Fruit fly (Drosophila melanogaster): Measurements from ENCODE around the gene CecC.

Gene CecC

dm6 chr3R:30205946-30206345 lies 10.3 kb upstream of the CecC start (continued):
- no peak for TF ChIP-seq CG8924 (tag; optimal IDR thresholded peaks at IDR 0.05)
- no peak for TF ChIP-seq Bteb2 (GFP tag; optimal IDR thresholded peaks at IDR 0.05)
- no peak for TF ChIP-seq CG1647 (GFP tag; optimal IDR thresholded peaks at IDR 0.05)
- no peak for TF ChIP-seq Aef1 (GFP tag; IDR thresholded peaks at IDR 0.05)
- no peak for TF ChIP-seq Opbp (GFP tag; IDR thresholded peaks at IDR 0.05; ENCODE audit: partially characterized antibody)
- TF ChIP-seq CG4617 (GFP tag; optimal IDR thresholded peaks at IDR 0.05; ENCODE audit: borderline replicate concordance), result no peak
- no peak for TF ChIP-seq CG15269 (tag; optimal IDR thresholded peaks at IDR 0.05)
- no peak for TF ChIP-seq da (GFP tag; optimal IDR thresholded peaks at IDR 0.05)
- TF ChIP-seq Nf-YC (tag; optimal IDR thresholded peaks at IDR 0.05), result peak; percentile 18
- TF ChIP-seq CG8290 (GFP tag; optimal IDR thresholded peaks at IDR 0.05), result no peak
- TF ChIP-seq CG8290 (tag; optimal IDR thresholded peaks at IDR 0.05), result peak in 1 of 2 experiments; percentile 11
- TF ChIP-seq gro (GFP tag; optimal IDR thresholded peaks at IDR 0.05), result no peak
- no peak for TF ChIP-seq ken (GFP tag; IDR thresholded peaks at IDR 0.05)
- TF ChIP-seq sr (GFP tag; IDR thresholded peaks at IDR 0.05), result no peak
- TF ChIP-seq usp (GFP tag; optimal IDR thresholded peaks at IDR 0.05), result no peak
- TF ChIP-seq Abd-B (GFP tag; optimal IDR thresholded peaks at IDR 0.05), result no peak
- no peak for TF ChIP-seq CG18262 (tag; optimal IDR thresholded peaks at IDR 0.05)
- no peak for TF ChIP-seq bcd (GFP tag; optimal IDR thresholded peaks at IDR 0.05)
- TF ChIP-seq CG3995 (GFP tag; optimal IDR thresholded peaks at IDR 0.05), result peak; percentile 69
- no peak for TF ChIP-seq her (GFP tag; optimal IDR thresholded peaks at IDR 0.05)
- TF ChIP-seq oc (tag; optimal IDR thresholded peaks at IDR 0.05), result no peak
- no peak for TF ChIP-seq onecut (GFP tag; IDR thresholded peaks at IDR 0.05)
- TF ChIP-seq pzg (GFP tag; optimal IDR thresholded peaks at IDR 0.05), result peak; percentile 19
- TF ChIP-seq CG10267 (tag; optimal IDR thresholded peaks at IDR 0.05), result no peak
- TF ChIP-seq CG15011 (GFP tag; optimal IDR thresholded peaks at IDR 0.05), result no peak
- no peak for TF ChIP-seq CG17385 (GFP tag; optimal IDR thresholded peaks at IDR 0.05)
- TF ChIP-seq shn (GFP tag; optimal IDR thresholded peaks at IDR 0.05), result no peak
- no peak for TF ChIP-seq Side (GFP tag; optimal IDR thresholded peaks at IDR 0.05)
- TF ChIP-seq bbx (GFP tag; IDR thresholded peaks at IDR 0.05; ENCODE audit: partially characterized antibody), result no peak
- no peak for TF ChIP-seq Bdp1 (GFP tag; optimal IDR thresholded peaks at IDR 0.05)
- TF ChIP-seq CG8281 (tag; optimal IDR thresholded peaks at IDR 0.05), result no peak
- no peak for TF ChIP-seq CG32532 (GFP tag; IDR thresholded peaks at IDR 0.05)
- TF ChIP-seq eve (GFP tag; optimal IDR thresholded peaks at IDR 0.05), result peak in 1 of 2 experiments; percentile 61
- TF ChIP-seq ato (GFP tag; IDR thresholded peaks at IDR 0.05; ENCODE audit: partially characterized antibody), result no peak
- TF ChIP-seq Dek (tag; optimal IDR thresholded peaks at IDR 0.05), result no peak
- no peak for TF ChIP-seq ash1 (GFP tag; optimal IDR thresholded peaks at IDR 0.05)
- no peak for TF ChIP-seq zen2 (GFP tag; IDR thresholded peaks at IDR 0.05; ENCODE audit: partially characterized antibody)
- no peak for TF ChIP-seq abd-A (tag; optimal IDR thresholded peaks at IDR 0.05)
- TF ChIP-seq pros (GFP tag; optimal IDR thresholded peaks at IDR 0.05), result no peak
- TF ChIP-seq nmo (GFP tag; optimal IDR thresholded peaks at IDR 0.05), result no peak
- TF ChIP-seq CG9609 (GFP tag; optimal IDR thresholded peaks at IDR 0.05), result no peak
- TF ChIP-seq YL-1 (GFP tag; optimal IDR thresholded peaks at IDR 0.05), result no peak
- no peak for TF ChIP-seq wdn (GFP tag; IDR thresholded peaks at IDR 0.05)
- TF ChIP-seq CG2199 (GFP tag; IDR thresholded peaks at IDR 0.05), result no peak
- TF ChIP-seq CG13424 (tag; optimal IDR thresholded peaks at IDR 0.05), result no peak
- no peak for TF ChIP-seq klu (GFP tag; IDR thresholded peaks at IDR 0.05)
- TF ChIP-seq peb (GFP tag; IDR thresholded peaks at IDR 0.05), result no peak
- no peak for TF ChIP-seq chm (GFP tag; IDR thresholded peaks at IDR 0.05)
- TF ChIP-seq sens (GFP tag), result peak; percentile 12
- TF ChIP-seq Asciz (GFP tag; optimal IDR thresholded peaks at IDR 0.05), result no peak
- no peak for TF ChIP-seq hb (GFP tag; IDR thresholded peaks at IDR 0.05; ENCODE audit: partially characterized antibody)
- no peak for TF ChIP-seq CG30020 (tag; optimal IDR thresholded peaks at IDR 0.05)

All from whole organism, embryonic.